Worm (Caenorhabditis elegans): ENCODE data around the gene dhs-23.

dhs-23 gene

ce11 chrV:15349044-15349443 is 32.0 kb upstream of the dhs-23 start, which contains the start of gene clec-230:
clec-230 (minus strand) TSS chrV:15349144.
- TF ChIP-seq tag-97 (GFP tag; IDR thresholded peaks at IDR 0.05) (no peak), unc-62 (GFP tag; optimal IDR thresholded peaks at IDR 0.05 in 1 of 2) (peak in 1 of 2 experiments; percentile 64), unc-62 (tag; optimal IDR thresholded peaks at IDR 0.05) (no peak)

- TF ChIP-seq tra-1 (GFP tag; IDR thresholded peaks at IDR 0.05), result no peak
- TF ChIP-seq ceh-32 (tag; optimal IDR thresholded peaks at IDR 0.05; ENCODE audit: poor library complexity), result no peak
- TF ChIP-seq snpc-1.2 (GFP tag; IDR thresholded peaks at IDR 0.05), result no peak
- no peak for TF ChIP-seq lsy-2 (tag; optimal IDR thresholded peaks at IDR 0.05)
Observed at ce11 chrV:15350615-15351014, 30.4 kb upstream of the dhs-23 start, which contains the start of gene clec-231. clec-231 (minus strand) TSS chrV:15350715.

- TF ChIP-seq nhr-77 (tag; optimal IDR thresholded peaks at IDR 0.05) (no peak), php-3 (GFP tag; IDR thresholded peaks at IDR 0.05) (no peak), ceh-62 (tag; optimal IDR thresholded peaks at IDR 0.05) (no peak), zip-11 (GFP tag; IDR thresholded peaks at IDR 0.05) (no peak), duxl-1 (tag; optimal IDR thresholded peaks at IDR 0.05; ENCODE audit: poor library complexity) (no peak)
Observed at ce11 chrV:15352376-15352775, 28.6 kb upstream of the dhs-23 start, which contains the start of gene srx-58. srx-58 (plus strand) TSS chrV:15352676.

- no peak for TF ChIP-seq lin-13 (GFP tag; optimal IDR thresholded peaks at IDR 0.05)
- peak in 1 of 2 experiments; percentile 58 for TF ChIP-seq hif-1 (tag; optimal IDR thresholded peaks at IDR 0.05)
- TF ChIP-seq ztf-7 (tag; optimal IDR thresholded peaks at IDR 0.05), result peak; percentile 77
- TF ChIP-seq unc-62 (GFP tag; optimal IDR thresholded peaks at IDR 0.05 in 1 of 2), result peak in 1 of 2 experiments; percentile 35
- no peak for TF ChIP-seq unc-62 (tag; optimal IDR thresholded peaks at IDR 0.05)
- TF ChIP-seq dmd-6 (GFP tag; IDR thresholded peaks at IDR 0.05), result peak; percentile 99
- TF ChIP-seq nhr-6 (tag; optimal IDR thresholded peaks at IDR 0.05), result peak; percentile 90
- peak; percentile 98 for TF ChIP-seq nhr-28 (tag; optimal IDR thresholded peaks at IDR 0.05)
- TF ChIP-seq hlh-11 (tag; optimal IDR thresholded peaks at IDR 0.05), result peak; percentile 85
- TF ChIP-seq nhr-48 (tag; optimal IDR thresholded peaks at IDR 0.05), result peak; percentile 91
- TF ChIP-seq tra-1 (GFP tag; IDR thresholded peaks at IDR 0.05), result no peak
- TF ChIP-seq daf-16 (GFP tag; optimal IDR thresholded peaks at IDR 0.05), result no peak
- peak; percentile 96 for TF ChIP-seq daf-16 (tag; optimal IDR thresholded peaks at IDR 0.05)
- peak; percentile 72 for TF ChIP-seq pqm-1 (tag; optimal IDR thresholded peaks at IDR 0.05)
- TF ChIP-seq T20F7.1 (GFP tag; optimal IDR thresholded peaks at IDR 0.05), result peak; percentile 68
- TF ChIP-seq Y48G9A.11 (GFP tag; IDR thresholded peaks at IDR 0.05), result no peak
- TF ChIP-seq fkh-10 (GFP tag; optimal IDR thresholded peaks at IDR 0.05), result no peak
- TF ChIP-seq dve-1 (tag; optimal IDR thresholded peaks at IDR 0.05; ENCODE audit: insufficient read depth), result peak; percentile 95
- TF ChIP-seq zag-1 (tag; optimal IDR thresholded peaks at IDR 0.05), result no peak
- TF ChIP-seq mdl-1 (tag; optimal IDR thresholded peaks at IDR 0.05), result peak in 1 of 2 experiments; percentile 77
- TF ChIP-seq nhr-77 (tag; optimal IDR thresholded peaks at IDR 0.05), result peak; percentile 86
Observed at ce11 chrV:15354648-15355047, 26.4 kb upstream of the dhs-23 start, which contains the start of gene C29F3.7. C29F3.7 (plus strand) TSS chrV:15354901.

- peak; percentile 14 for TF ChIP-seq nhr-28 (tag; optimal IDR thresholded peaks at IDR 0.05)
Observed at ce11 chrV:15361412-15361811, 19.6 kb upstream of the dhs-23 start, which contains the start of gene ech-1.1. ech-1.1 (minus strand) TSS chrV:15361512.

- TF ChIP-seq unc-62 (GFP tag; optimal IDR thresholded peaks at IDR 0.05 in 1 of 2) (peak in 1 of 2 experiments; percentile 95), unc-62 (tag; optimal IDR thresholded peaks at IDR 0.05) (no peak), D1046.2 (GFP tag; IDR thresholded peaks at IDR 0.05) (no peak)
Observed at ce11 chrV:15367770-15368169, 13.2 kb upstream of the dhs-23 start.

All from whole organism, L4 larva.